Fruit fly (Drosophila melanogaster) whole organism, prepupa: ENCODE results near the gene CG42465.
A peak's percentile ranks its signal among the peaks of the same experiment; 100 is the strongest.

Experiments used
- CG10669 ChIP-seq: fragments of 200-800 bp; sonication (Bioruptor generic); optimal IDR thresholded peaks from 3 replicates; lab custom pipeline; 2018; ENCODE audit warnings: missing biosample characterization, mild to moderate bottlenecking, missing genetic modification characterization, moderate library complexity
- CG11294 ChIP-seq: fragments of 200-800 bp; sonication (Bioruptor generic); IDR thresholded peaks from 2 replicates; pipeline ENCODE4 v1.3.6; 2022; ENCODE audit warnings: missing biosample characterization, missing genetic modification characterization
- CG11902 ChIP-seq: fragments of 200-800 bp; sonication (Bioruptor generic); optimal IDR thresholded peaks from 3 replicates; lab custom pipeline; 2016; ENCODE audit warnings: missing biosample characterization, missing genetic modification characterization
- CG15336 ChIP-seq: fragments of 200-800 bp; sonication (Bioruptor generic); IDR thresholded peaks from 2 replicates; pipeline ENCODE4 v1.3.6; 2022; ENCODE audit warnings: missing biosample characterization, missing genetic modification characterization
- CG1621 ChIP-seq: fragments of 200-800 bp; sonication (Bioruptor generic); optimal IDR thresholded peaks from 3 replicates; lab custom pipeline; 2018; ENCODE audit warnings: missing biosample characterization, mild to moderate bottlenecking, missing genetic modification characterization
- CG16779 ChIP-seq: fragments of 200-800 bp; sonication (Bioruptor generic); optimal IDR thresholded peaks from 3 replicates; lab custom pipeline; 2017; ENCODE audit warnings: missing biosample characterization, mild to moderate bottlenecking, missing genetic modification characterization
- CG3032 ChIP-seq: fragments of 200-800 bp; optimal IDR thresholded peaks from 2 replicates; lab custom pipeline; 2019; ENCODE audit warnings: missing biosample characterization, mild to moderate bottlenecking, missing genetic modification characterization, moderate library complexity
- CG31627 ChIP-seq: fragments of 200-800 bp; sonication (Bioruptor generic); optimal IDR thresholded peaks from 3 replicates; lab custom pipeline; 2016; ENCODE audit warnings: missing biosample characterization, missing genetic modification characterization
- CG32006 ChIP-seq: fragments of 200-800 bp; sonication (Bioruptor generic); optimal IDR thresholded peaks from 3 replicates; lab custom pipeline; 2017; ENCODE audit warnings: missing biosample characterization, mild to moderate bottlenecking, missing genetic modification characterization
- CG34406 ChIP-seq: fragments of 200-800 bp; sonication (Bioruptor generic); optimal IDR thresholded peaks from 3 replicates; lab custom pipeline; 2016; ENCODE audit warnings: missing biosample characterization, missing genetic modification characterization
- CG3919 ChIP-seq: fragments of 200-800 bp; sonication (Bioruptor generic); optimal IDR thresholded peaks from 3 replicates; lab custom pipeline; 2016; ENCODE audit warnings: missing biosample characterization, missing genetic modification characterization
- CG4318 ChIP-seq: fragments of 200-800 bp; sonication (Bioruptor generic); optimal IDR thresholded peaks from 3 replicates; lab custom pipeline; 2017; ENCODE audit warnings: missing biosample characterization, mild to moderate bottlenecking, missing genetic modification characterization
- CG6163 ChIP-seq: fragments of 200-800 bp; sonication (Bioruptor generic); IDR thresholded peaks from 3 replicates; pipeline ENCODE4 v1.3.6; 2022; ENCODE audit warnings: missing biosample characterization, missing genetic modification characterization
- CG6276 ChIP-seq: fragments of 200-800 bp; sonication (Bioruptor generic); optimal IDR thresholded peaks from 2 replicates; lab custom pipeline; 2017; ENCODE audit warnings: missing biosample characterization, mild to moderate bottlenecking, missing genetic modification characterization
- CG6792 ChIP-seq: fragments of 200-800 bp; sonication (Bioruptor generic); optimal IDR thresholded peaks from 3 replicates; lab custom pipeline; 2016; ENCODE audit warnings: missing biosample characterization, missing genetic modification characterization
- CG6808 ChIP-seq: fragments of 200-800 bp; sonication (Bioruptor generic); optimal IDR thresholded peaks from 3 replicates; lab custom pipeline; 2017; ENCODE audit warnings: missing biosample characterization, missing genetic modification characterization, mild to moderate bottlenecking, moderate library complexity, missing genetic modification reagents
- CG6854 ChIP-seq: fragments of 200-800 bp; sonication (Bioruptor generic); optimal IDR thresholded peaks from 2 replicates; lab custom pipeline; 2017; ENCODE audit warnings: missing biosample characterization, mild to moderate bottlenecking, missing genetic modification characterization
- CG7368 ChIP-seq: fragments of 200-800 bp; sonication (Bioruptor generic); optimal IDR thresholded peaks from 3 replicates; lab custom pipeline; 2016; ENCODE audit warnings: missing biosample characterization, missing genetic modification characterization
- CG8632 ChIP-seq: fragments of 200-800 bp; sonication (Bioruptor generic); optimal IDR thresholded peaks from 3 replicates; lab custom pipeline; 2016; ENCODE audit warnings: missing biosample characterization, missing genetic modification characterization
- CG9139 ChIP-seq: fragments of 200-800 bp; sonication (Bioruptor generic); optimal IDR thresholded peaks from 3 replicates; lab custom pipeline; 2017; ENCODE audit warnings: missing biosample characterization, mild to moderate bottlenecking, missing genetic modification characterization
- Eip75B ChIP-seq: fragments of 200-800 bp; sonication (Bioruptor generic); optimal IDR thresholded peaks from 3 replicates; lab custom pipeline; 2016; ENCODE audit warnings: missing biosample characterization, missing genetic modification characterization
- Eip78C ChIP-seq: fragments of 200-800 bp; sonication (Bioruptor generic); peaks from one replicate; lab custom pipeline; 2016; ENCODE audit warnings: missing biosample characterization, missing genetic modification characterization
- Eip93F ChIP-seq: fragments of 200-800 bp; sonication (Bioruptor generic); optimal IDR thresholded peaks from 2 replicates; lab custom pipeline; 2016; ENCODE audit warnings: missing biosample characterization, mild to moderate bottlenecking, missing genetic modification characterization
- Ets21C ChIP-seq: fragments of 200-800 bp; sonication (Bioruptor generic); optimal IDR thresholded peaks from 3 replicates; lab custom pipeline; 2016; ENCODE audit warnings: missing biosample characterization, missing genetic modification characterization
- Ets96B ChIP-seq: fragments of 200-800 bp; optimal IDR thresholded peaks from 2 replicates; lab custom pipeline; 2019; ENCODE audit warnings: missing biosample characterization, mild to moderate bottlenecking, missing genetic modification characterization, moderate library complexity
- Gug ChIP-seq: fragments of 200-800 bp; sonication (Bioruptor generic); IDR thresholded peaks from 2 replicates; pipeline ENCODE4 v1.3.6; 2022; ENCODE audit warnings: missing biosample characterization, missing genetic modification characterization
- Hr38 ChIP-seq: sonication (Bioruptor generic); optimal IDR thresholded peaks from 2 replicates; lab custom pipeline; 2016; ENCODE audit warnings: missing biosample characterization, missing genetic modification characterization
- Hr39 ChIP-seq: fragments of 200-800 bp; sonication (Bioruptor generic); optimal IDR thresholded peaks from 2 replicates; lab custom pipeline; 2016; ENCODE audit warnings: missing biosample characterization, missing genetic modification characterization
- Lpt ChIP-seq: fragments of 200-800 bp; sonication (Bioruptor generic); optimal IDR thresholded peaks from 3 replicates; lab custom pipeline; 2016; ENCODE audit warnings: missing biosample characterization, missing genetic modification characterization
- Met ChIP-seq: fragments of 200-800 bp; sonication (Bioruptor generic); optimal IDR thresholded peaks from 3 replicates; lab custom pipeline; 2016; ENCODE audit warnings: missing biosample characterization, missing genetic modification characterization
- OdsH ChIP-seq: fragments of 200-800 bp; sonication (Bioruptor generic); optimal IDR thresholded peaks from 3 replicates; lab custom pipeline; 2016; ENCODE audit warnings: missing biosample characterization, missing genetic modification characterization
- Smox ChIP-seq: fragments of 200-800 bp; sonication (Bioruptor generic); optimal IDR thresholded peaks from 3 replicates; lab custom pipeline; 2016; ENCODE audit warnings: missing biosample characterization, missing genetic modification characterization
- Sox102F ChIP-seq: fragments of 200-800 bp; sonication (Bioruptor generic); optimal IDR thresholded peaks from 2 replicates; lab custom pipeline; 2016; ENCODE audit warnings: missing biosample characterization, mild to moderate bottlenecking, missing genetic modification characterization
- Sox14 ChIP-seq: fragments of 200-800 bp; sonication (Bioruptor generic); optimal IDR thresholded peaks from 3 replicates; lab custom pipeline; 2016; ENCODE audit warnings: missing biosample characterization, missing genetic modification characterization
- achi ChIP-seq: fragments of 200-800 bp; sonication (Bioruptor generic); optimal IDR thresholded peaks from 3 replicates; lab custom pipeline; 2016; ENCODE audit warnings: missing biosample characterization, missing genetic modification characterization
- acj6 ChIP-seq: fragments of 200-800 bp; sonication (Bioruptor generic); optimal IDR thresholded peaks from 3 replicates; lab custom pipeline; 2016; ENCODE audit warnings: missing biosample characterization, missing genetic modification characterization
- cyc ChIP-seq: fragments of 200-800 bp; sonication (Bioruptor generic); optimal IDR thresholded peaks from 3 replicates; lab custom pipeline; 2016; ENCODE audit warnings: missing biosample characterization, missing genetic modification characterization
- dsx ChIP-seq: fragments of 200-800 bp; optimal IDR thresholded peaks from 3 replicates; lab custom pipeline; 2019; ENCODE audit warnings: missing biosample characterization, mild to moderate bottlenecking, missing genetic modification characterization, moderate library complexity; ENCODE audit not compliant: poor library complexity, severe bottlenecking
- eg ChIP-seq: fragments of 200-800 bp; sonication (Bioruptor generic); IDR thresholded peaks from 3 replicates; pipeline ENCODE4 v1.3.6; 2022; ENCODE audit warnings: missing biosample characterization, missing genetic modification characterization
- fd59A ChIP-seq: fragments of 200-800 bp; sonication (Bioruptor generic); optimal IDR thresholded peaks from 2 replicates; lab custom pipeline; 2017; ENCODE audit warnings: missing biosample characterization, mild to moderate bottlenecking, missing genetic modification characterization, missing genetic modification reagents
- lz ChIP-seq: fragments of 200-800 bp; sonication (Bioruptor generic); optimal IDR thresholded peaks from 3 replicates; lab custom pipeline; 2016; ENCODE audit warnings: missing biosample characterization, missing genetic modification characterization
- net ChIP-seq: fragments of 200-800 bp; sonication (Bioruptor generic); optimal IDR thresholded peaks from 3 replicates; lab custom pipeline; 2016; ENCODE audit warnings: missing biosample characterization, missing genetic modification characterization
- pdm3 ChIP-seq: fragments of 200-800 bp; sonication (Bioruptor generic); optimal IDR thresholded peaks from 3 replicates; lab custom pipeline; 2016; ENCODE audit warnings: missing biosample characterization, missing genetic modification characterization
- salr ChIP-seq, 2 experiments: fragments of 200-800 bp; sonication (Bioruptor generic); optimal IDR thresholded peaks; 3 replicates each; lab custom pipeline; 2016 to 2018; ENCODE audit warnings: missing biosample characterization in 2 of 2, missing genetic modification characterization in 2 of 2, mild to moderate bottlenecking in 1 of 2
- spab ChIP-seq: fragments of 200-800 bp; sonication (Bioruptor generic); optimal IDR thresholded peaks from 2 replicates; lab custom pipeline; 2017; ENCODE audit warnings: missing biosample characterization, mild to moderate bottlenecking, missing genetic modification characterization, missing genetic modification reagents
- ss ChIP-seq, 2 experiments: fragments of 200-800 bp; sonication (Bioruptor generic); optimal IDR thresholded peaks; 2 replicates in 1 of 2; 3 replicates in 1 of 2; lab custom pipeline; 2017 to 2018; ENCODE audit warnings: mild to moderate bottlenecking in 2 of 2, missing biosample characterization in 2 of 2, missing genetic modification characterization in 2 of 2, moderate library complexity in 1 of 2
- svp ChIP-seq: fragments of 200-800 bp; sonication (Bioruptor generic); peaks from one replicate; lab custom pipeline; 2016; ENCODE audit warnings: missing biosample characterization, missing genetic modification characterization
- vri ChIP-seq: fragments of 200-800 bp; sonication (Bioruptor generic); optimal IDR thresholded peaks from 3 replicates; lab custom pipeline; 2016; ENCODE audit warnings: missing biosample characterization, mild to moderate bottlenecking, missing genetic modification characterization

Gene CG42465

dm6 chr2L:3703260-3703659, 3.3 kb downstream of the CG42465 start, which contains the start of gene CG2816 (continued):
- TF ChIP-seq CG11294 (GFP tag; lab: Robert Waterston, UW) (peak; percentile 92), CG34406 (peak; percentile 67), CG32006 (GFP tag; lab: Kevin White, UChicago) (peak; percentile 86), ss (GFP tag; optimal IDR thresholded peaks at IDR 0.05; lab: Kevin White, UChicago) (peak in 1 of 2 experiments; percentile 54), net (GFP tag; lab: Kevin White, UChicago) (peak; percentile 85), Hr38 (GFP tag; lab: Kevin White, UChicago) (peak; percentile 80), lz (GFP tag; lab: Kevin White, UChicago) (peak; percentile 88), Met (GFP tag; lab: Kevin White, UChicago) (peak; percentile 86)

dm6 chr2L:3705438-3705921, 5.5 kb downstream of the CG42465 start, which contains the start of gene CG31778:
TSS of gene CG31778 (minus strand) at chr2L:3705488.
- TF ChIP-seq ss (GFP tag; optimal IDR thresholded peaks at IDR 0.05; lab: Kevin White, UChicago) (peak; percentile 31 to 53), CG6792 (GFP tag; lab: Kevin White, UChicago) (peak; percentile 79), cyc (GFP tag; lab: Kevin White, UChicago) (peak; percentile 82), Sox14 (peak; percentile 88), Sox102F (GFP tag; lab: Kevin White, UChicago) (peak; percentile 92), spab (GFP tag; lab: Kevin White, UChicago) (peak; percentile 66), Eip78C (GFP tag; lab: Kevin White, UChicago) (peak; percentile 94), CG31627 (GFP tag; lab: Kevin White, UChicago) (peak; percentile 89), CG34406 (peak; percentile 64), pdm3 (GFP tag; lab: Kevin White, UChicago) (peak; percentile 83), CG6163 (GFP tag; lab: Robert Waterston, UW) (peak; percentile 86), OdsH (GFP tag; lab: Kevin White, UChicago) (peak; percentile 70), Smox (GFP tag; lab: Kevin White, UChicago) (peak; percentile 85), Hr39 (peak; percentile 89), Eip93F (GFP tag; lab: Kevin White, UChicago) (no peak), Gug (0 out of 2 replicates have a peak, but pooled peaks have one; percentile 37), CG11902 (GFP tag; lab: Kevin White, UChicago) (peak; percentile 60), Met (GFP tag; lab: Kevin White, UChicago) (peak; percentile 86), CG9139 (GFP tag; lab: Kevin White, UChicago) (no peak), lz (GFP tag; lab: Kevin White, UChicago) (peak; percentile 88), CG6854 (GFP tag; lab: Kevin White, UChicago) (peak; percentile 35), Hr38 (GFP tag; lab: Kevin White, UChicago) (no peak), CG8632 (peak; percentile 75), net (GFP tag; lab: Kevin White, UChicago) (peak; percentile 67), CG4318 (GFP tag; lab: Kevin White, UChicago) (peak; percentile 24), CG6276 (GFP tag; lab: Kevin White, UChicago) (peak; percentile 61), svp (GFP tag; lab: Kevin White, UChicago) (peak; percentile 97), dsx (GFP tag; lab: Kevin White, UChicago) (peak; percentile 60), acj6 (peak; percentile 76), Ets21C (peak; percentile 76), Lpt (GFP tag; lab: Kevin White, UChicago) (peak; percentile 20), Ets96B (tag; lab: Kevin White, UChicago) (peak; percentile 79), CG7368 (GFP tag; lab: Kevin White, UChicago) (peak; percentile 68), achi (peak; percentile 73), CG15336 (peak; percentile 77), CG3919 (GFP tag; lab: Kevin White, UChicago) (peak; percentile 73), CG10669 (peak; percentile 73), eg (peak; percentile 84), CG6808 (GFP tag; lab: Kevin White, UChicago) (peak; percentile 67), CG3032 (peak; percentile 73), CG1621 (tag; lab: Kevin White, UChicago) (peak; percentile 75), fd59A (GFP tag; lab: Kevin White, UChicago) (peak; percentile 46), vri (GFP tag; lab: Kevin White, UChicago) (peak; percentile 78), salr (GFP tag; optimal IDR thresholded peaks at IDR 0.05; lab: Kevin White, UChicago) (peak; percentile 32 to 49), Eip75B (GFP tag; lab: Kevin White, UChicago) (peak; percentile 77), CG16779 (peak; percentile 62)
